Worm (Caenorhabditis elegans) whole organism, young adult: Measurements from ENCODE around the gene F32D1.3.

ENCODE experiments used
- T26A5.8 ChIP-seq: sonication (generic microtip); optimal IDR thresholded peaks from 2 replicates; lab custom pipeline; 2016; ENCODE audit warnings: missing genetic modification characterization, missing compliant biosample characterization
- Y56A3A.18 ChIP-seq: fragments of 200-800 bp; sonication (Bioruptor generic); IDR thresholded peaks from 2 replicates; pipeline ENCODE4 v1.3.6; 2022; ENCODE audit warnings: missing genetic modification reagents, missing genetic modification characterization, missing compliant biosample characterization
- ztf-28 ChIP-seq: fragments of 200-800 bp; sonication (Bioruptor generic); IDR thresholded peaks from 2 replicates; pipeline ENCODE4 v1.3.6; 2022; ENCODE audit warnings: missing genetic modification reagents, missing genetic modification characterization, missing compliant biosample characterization

ce11 chrV:4410643-4411042 is 49.3 kb upstream of the F32D1.3 start, which contains the start of gene Y47D7A.3:
- TF ChIP-seq Y56A3A.18 (GFP tag; lab: Robert Waterston, UW) (no peak), T26A5.8 (tag; lab: Kevin White, UChicago) (no peak), ztf-28 (GFP tag; lab: Robert Waterston, UW) (no peak)
